Worm (Caenorhabditis elegans) whole organism, L3 larva: Measurements from ENCODE around the gene ceh-82.

ENCODE experiments used
- R02D3.7 ChIP-seq: fragments of 150-350 bp; optimal IDR thresholded peaks from 2 replicates; lab custom pipeline; 2014; ENCODE audit warnings: missing biosample characterization, missing genetic modification characterization
- aly-2 ChIP-seq: fragments of 150-350 bp; optimal IDR thresholded peaks from 2 replicates; lab custom pipeline; 2014; ENCODE audit warnings: missing biosample characterization, missing genetic modification characterization
- ama-1 ChIP-seq: fragments of 150-350 bp; optimal IDR thresholded peaks from 2 replicates; lab custom pipeline; 2018
- ceh-28 ChIP-seq: fragments of 150-350 bp; optimal IDR thresholded peaks from 2 replicates; lab custom pipeline; 2014; ENCODE audit warnings: missing biosample characterization, missing genetic modification reagents, missing genetic modification characterization
- ceh-82 ChIP-seq: fragments of 150-350 bp; optimal IDR thresholded peaks from 2 replicates; lab custom pipeline; 2014; ENCODE audit warnings: missing biosample characterization, missing genetic modification characterization
- ceh-9 ChIP-seq: sonication (generic microtip); optimal IDR thresholded peaks from 2 replicates; lab custom pipeline; 2018; ENCODE audit warnings: missing biosample characterization, missing genetic modification characterization
- egl-27 ChIP-seq: sonication (generic microtip); optimal IDR thresholded peaks from 4 replicates; lab custom pipeline; 2017; ENCODE audit warnings: missing biosample characterization, missing genetic modification reagents, missing genetic modification characterization
- egl-5 ChIP-seq: fragments of 150-350 bp; optimal IDR thresholded peaks from 2 replicates; lab custom pipeline; 2017; ENCODE audit warnings: missing biosample characterization, missing genetic modification reagents, missing genetic modification characterization, inconsistent platforms
- elt-1 ChIP-seq: fragments of 150-350 bp; optimal IDR thresholded peaks from 2 replicates; lab custom pipeline; 2014; ENCODE audit warnings: missing biosample characterization, missing genetic modification characterization
- elt-2 ChIP-seq: sonication (generic microtip); optimal IDR thresholded peaks from 2 replicates; lab custom pipeline; 2016; ENCODE audit warnings: missing genetic modification reagents, mild to moderate bottlenecking, missing genetic modification characterization, missing compliant biosample characterization
- elt-3 ChIP-seq, 3 experiments: fragments of 150-350 bp in 1 of 3; sonication (generic microtip) in 2 of 3; optimal IDR thresholded peaks; 2 replicates in 2 of 3; 4 replicates in 1 of 3; lab custom pipeline; 2014 to 2017; ENCODE audit warnings: missing biosample characterization in 3 of 3, missing genetic modification characterization in 3 of 3
- fkh-10 ChIP-seq: sonication (generic microtip); optimal IDR thresholded peaks from 2 replicates; lab custom pipeline; 2017; ENCODE audit warnings: missing biosample characterization, missing genetic modification reagents, missing genetic modification characterization
- fkh-2 ChIP-seq: fragments of 150-350 bp; optimal IDR thresholded peaks from 2 replicates; lab custom pipeline; 2014; ENCODE audit warnings: missing biosample characterization, missing genetic modification reagents, missing genetic modification characterization
- fos-1 ChIP-seq: fragments of 150-350 bp; optimal IDR thresholded peaks from 2 replicates; lab custom pipeline; 2014; ENCODE audit warnings: missing biosample characterization, missing genetic modification characterization
- hmg-11 ChIP-seq: sonication (generic microtip); optimal IDR thresholded peaks from 2 replicates; lab custom pipeline; 2016; ENCODE audit warnings: missing genetic modification characterization, missing compliant biosample characterization
- jun-1 ChIP-seq: fragments of 150-350 bp; optimal IDR thresholded peaks from 2 replicates; lab custom pipeline; 2014; ENCODE audit warnings: missing biosample characterization, missing genetic modification reagents, missing genetic modification characterization
- lin-15B ChIP-seq: fragments of 150-350 bp; optimal IDR thresholded peaks from 2 replicates; lab custom pipeline; 2014; ENCODE audit warnings: missing biosample characterization, missing genetic modification characterization
- lin-39 ChIP-seq: fragments of 150-350 bp; optimal IDR thresholded peaks from 2 replicates; lab custom pipeline; 2018; ENCODE audit warnings: missing biosample characterization, missing genetic modification reagents, missing genetic modification characterization
- lsy-12 ChIP-seq: sonication (generic microtip); optimal IDR thresholded peaks from 2 replicates; lab custom pipeline; 2016; ENCODE audit warnings: mild to moderate bottlenecking, missing genetic modification characterization, missing compliant biosample characterization
- mdl-1 ChIP-seq: fragments of 150-350 bp; optimal IDR thresholded peaks from 2 replicates; lab custom pipeline; 2014; ENCODE audit warnings: missing biosample characterization, missing genetic modification characterization
- mml-1 ChIP-seq: fragments of 150-350 bp; sonication (generic microtip); optimal IDR thresholded peaks from 3 replicates; lab custom pipeline; 2014; ENCODE audit warnings: missing biosample characterization, missing genetic modification characterization
- nhr-23 ChIP-seq: fragments of 150-350 bp; optimal IDR thresholded peaks from 2 replicates; lab custom pipeline; 2014; ENCODE audit warnings: missing biosample characterization, missing genetic modification reagents, missing genetic modification characterization
- nhr-237 ChIP-seq: fragments of 150-350 bp; optimal IDR thresholded peaks from 2 replicates; lab custom pipeline; 2014; ENCODE audit warnings: missing biosample characterization, missing genetic modification characterization
- nhr-25 ChIP-seq: sonication (generic microtip); optimal IDR thresholded peaks from 2 replicates; lab custom pipeline; 2017; ENCODE audit warnings: missing biosample characterization, missing genetic modification characterization
- nhr-28 ChIP-seq: fragments of 150-350 bp; optimal IDR thresholded peaks from 2 replicates; lab custom pipeline; 2014; ENCODE audit warnings: missing biosample characterization, missing genetic modification characterization
- nhr-43 ChIP-seq: sonication (generic microtip); optimal IDR thresholded peaks from 2 replicates; lab custom pipeline; 2016; ENCODE audit warnings: mild to moderate bottlenecking, missing genetic modification characterization, missing compliant biosample characterization; ENCODE audit not compliant: poor library complexity, severe bottlenecking
- pha-4 ChIP-seq: fragments of 150-350 bp; optimal IDR thresholded peaks from 2 replicates; lab custom pipeline; 2014; ENCODE audit warnings: missing biosample characterization, missing genetic modification reagents, missing genetic modification characterization
- pqm-1 ChIP-seq: fragments of 150-350 bp; optimal IDR thresholded peaks from 2 replicates; lab custom pipeline; 2017; ENCODE audit warnings: missing biosample characterization, missing genetic modification characterization, inconsistent platforms
- sea-2 ChIP-seq: fragments of 150-350 bp; sonication (generic microtip); optimal IDR thresholded peaks from 4 replicates; lab custom pipeline; 2014; ENCODE audit warnings: missing biosample characterization, missing genetic modification reagents, missing genetic modification characterization
- snpc-4 ChIP-seq: fragments of 150-350 bp; optimal IDR thresholded peaks from 2 replicates; lab custom pipeline; 2014; ENCODE audit warnings: missing biosample characterization, missing genetic modification characterization
- tbx-2 ChIP-seq: sonication (generic microtip); optimal IDR thresholded peaks from 2 replicates; lab custom pipeline; 2016; ENCODE audit warnings: mild to moderate bottlenecking, missing genetic modification characterization, missing compliant biosample characterization
- unc-62 ChIP-seq: fragments of 150-350 bp; sonication (generic microtip); optimal IDR thresholded peaks from 4 replicates; lab custom pipeline; 2014; ENCODE audit warnings: missing biosample characterization, missing genetic modification reagents, missing genetic modification characterization
- zag-1 ChIP-seq: fragments of 150-350 bp; optimal IDR thresholded peaks from 2 replicates; lab custom pipeline; 2014; ENCODE audit warnings: missing biosample characterization, missing genetic modification characterization
- ztf-11 ChIP-seq: fragments of 150-350 bp; optimal IDR thresholded peaks from 2 replicates; lab custom pipeline; 2014; ENCODE audit warnings: missing biosample characterization, missing genetic modification characterization
- ztf-4 ChIP-seq: fragments of 150-350 bp; optimal IDR thresholded peaks from 2 replicates; lab custom pipeline; 2014; ENCODE audit warnings: missing biosample characterization, missing genetic modification characterization

Gene ceh-82

ce11 chrII:1731932-1732331 lies at the start of gene ceh-82:
Gene ceh-82 (plus strand): TSS chrII:1732232.
- TF ChIP-seq R02D3.7 (tag; lab: Kevin White, UChicago) (no peak), nhr-25 (tag; lab: Kevin White, UChicago) (no peak), tbx-2 (tag; lab: Kevin White, UChicago) (no peak), aly-2 (tag; lab: Kevin White, UChicago) (no peak), hmg-11 (no peak), mml-1 (tag; lab: Kevin White, UChicago) (no peak), ztf-11 (tag; lab: Kevin White, UChicago) (no peak), sea-2 (GFP tag; lab: Kevin White, UChicago) (no peak), fos-1 (tag; lab: Kevin White, UChicago) (no peak), fkh-2 (tag; lab: Kevin White, UChicago) (no peak), ceh-82 (tag; lab: Kevin White, UChicago) (no peak), ztf-4 (no peak), fkh-10 (GFP tag; lab: Kevin White, UChicago) (no peak), mdl-1 (tag; lab: Kevin White, UChicago) (no peak), elt-3 (tag; optimal IDR thresholded peaks at IDR 0.05; lab: Kevin White, UChicago) (no peak)

DNA sequence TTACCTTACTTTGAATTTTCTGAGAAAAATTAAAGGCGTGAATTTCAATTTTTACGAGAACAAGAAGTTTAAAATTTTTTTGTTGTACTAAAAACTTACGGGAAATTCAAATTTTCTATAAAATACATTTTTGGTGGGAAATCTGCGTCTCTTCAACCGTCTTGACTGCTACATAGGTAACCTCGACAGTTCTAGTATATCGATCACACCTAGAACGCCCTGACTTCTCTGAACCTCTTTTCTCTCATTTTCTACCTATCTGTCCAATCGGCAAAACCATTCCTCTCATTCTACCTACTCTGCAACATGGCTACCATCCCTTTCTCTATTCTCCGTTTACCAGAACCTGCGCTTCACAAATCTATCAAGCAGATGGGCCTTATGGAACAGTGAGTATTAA lies 48.3 kb upstream of the ceh-82 start, which contains the start of gene fbxb-25:
fbxb-25 (plus strand) TSS at position 301 of the 400 bp plus-strand sequence.
- TF ChIP-seq lsy-12 (no peak), lin-39 (tag; lab: Kevin White, UChicago) (no peak), elt-2 (tag; lab: Kevin White, UChicago) (no peak)

DNA sequence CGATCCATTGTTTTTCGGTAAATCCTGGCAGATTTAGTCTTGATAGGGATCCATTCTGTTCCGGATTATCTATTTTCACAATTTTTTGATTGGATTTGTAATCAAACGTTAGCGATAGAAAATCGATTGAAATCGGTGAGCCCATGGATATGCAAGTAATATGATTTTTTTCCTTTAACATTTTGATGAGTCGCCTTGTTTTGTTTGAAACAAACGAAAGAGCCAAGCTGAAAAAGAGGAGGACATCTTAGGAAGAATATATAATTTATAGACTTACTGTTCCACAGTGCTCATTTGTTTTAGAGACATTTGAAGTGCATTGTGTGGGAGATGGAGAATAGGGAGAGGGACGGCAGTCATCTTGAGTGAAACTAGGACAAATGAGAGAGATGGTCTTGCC lies 43.2 kb upstream of the ceh-82 start, which contains the start of the genes fbxb-18 and fbxb-19:
fbxb-18 (minus strand) TSS at position 101 of the 400 bp plus-strand sequence.
fbxb-19 (minus strand) TSS at position 369 of the 400 bp plus-strand sequence.
- TF ChIP-seq unc-62 (GFP tag; lab: Kevin White, UChicago) (no peak), ztf-11 (tag; lab: Kevin White, UChicago) (no peak), tbx-2 (tag; lab: Kevin White, UChicago) (no peak), jun-1 (no peak), ztf-4 (no peak), ama-1 (lab: Kevin White, UChicago) (no peak), ceh-28 (no peak), pqm-1 (no peak)

DNA sequence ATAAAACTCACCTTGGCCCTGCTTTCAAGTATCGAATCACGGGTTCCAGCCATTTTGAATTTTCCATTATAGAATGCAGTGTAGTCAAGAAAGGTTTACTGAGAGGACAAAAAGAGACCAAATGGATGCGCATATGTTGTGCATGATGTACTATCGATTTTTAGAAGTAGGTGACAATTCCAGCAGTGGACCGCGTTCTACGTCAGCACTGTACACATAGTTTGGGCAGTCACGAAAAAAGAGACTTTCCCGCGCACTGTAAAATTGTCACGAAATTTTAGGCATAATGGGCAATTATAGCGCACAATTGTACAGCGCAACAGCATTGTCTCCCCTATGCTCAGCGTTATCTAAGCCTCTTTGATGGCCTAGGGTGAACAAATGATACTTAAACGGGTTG lies 41.0 kb upstream of the ceh-82 start, which contains the start of gene fbxc-22:
fbxc-22 (minus strand) TSS at position 101 of the 400 bp plus-strand sequence.
- no peak for TF ChIP-seq tbx-2 (tag; lab: Kevin White, UChicago)
- TF ChIP-seq egl-27 (tag; lab: Kevin White, UChicago), result no peak
- no peak for TF ChIP-seq R02D3.7 (tag; lab: Kevin White, UChicago)
- no peak for TF ChIP-seq ztf-4
- no peak for TF ChIP-seq ama-1 (lab: Kevin White, UChicago)
- TF ChIP-seq fkh-2 (tag; lab: Kevin White, UChicago), result no peak
- TF ChIP-seq elt-3 (tag; optimal IDR thresholded peaks at IDR 0.05; lab: Kevin White, UChicago), result no peak
- no peak for TF ChIP-seq nhr-43 (tag; lab: Kevin White, UChicago)
- TF ChIP-seq egl-5 (tag; lab: Kevin White, UChicago), result no peak
- no peak for TF ChIP-seq ceh-82 (tag; lab: Kevin White, UChicago)
- TF ChIP-seq pha-4 (tag; lab: Kevin White, UChicago), result no peak
- no peak for TF ChIP-seq elt-2 (tag; lab: Kevin White, UChicago)
- TF ChIP-seq zag-1 (tag; lab: Kevin White, UChicago), result no peak
- no peak for TF ChIP-seq ztf-11 (tag; lab: Kevin White, UChicago)
- TF ChIP-seq nhr-237, result no peak
- no peak for TF ChIP-seq elt-1 (tag; lab: Kevin White, UChicago)
- no peak for TF ChIP-seq lsy-12
- TF ChIP-seq nhr-28 (tag; lab: Kevin White, UChicago), result no peak
- no peak for TF ChIP-seq lin-15B
- no peak for TF ChIP-seq ceh-28

ce11 chrII:1692827-1693226 lies 39.2 kb upstream of the ceh-82 start, which contains the start of gene fbxc-21:
Gene fbxc-21 (minus strand): TSS chrII:1692927.
- no peak for TF ChIP-seq nhr-237
- no peak for TF ChIP-seq elt-3 (tag; optimal IDR thresholded peaks at IDR 0.05; lab: Kevin White, UChicago)
- TF ChIP-seq mdl-1 (tag; lab: Kevin White, UChicago), result no peak
- no peak for TF ChIP-seq ceh-28
- no peak for TF ChIP-seq snpc-4 (tag; lab: Kevin White, UChicago)
- no peak for TF ChIP-seq nhr-28 (tag; lab: Kevin White, UChicago)
- no peak for TF ChIP-seq elt-2 (tag; lab: Kevin White, UChicago)
- TF ChIP-seq ceh-82 (tag; lab: Kevin White, UChicago), result no peak
- no peak for TF ChIP-seq elt-1 (tag; lab: Kevin White, UChicago)
- TF ChIP-seq ztf-4, result no peak
- no peak for TF ChIP-seq nhr-23 (tag; lab: Kevin White, UChicago)
- no peak for TF ChIP-seq ceh-9 (tag; lab: Kevin White, UChicago)
